Worm (Caenorhabditis elegans) whole organism, early embryonic: Measurements from ENCODE around the gene natc-1.

Experiments used
- F13C5.2 ChIP-seq: sonication (generic microtip); optimal IDR thresholded peaks from 2 replicates; lab custom pipeline; 2017; ENCODE audit warnings: mild to moderate bottlenecking, missing genetic modification characterization, inconsistent platforms, missing compliant biosample characterization
- aly-1 ChIP-seq: sonication (generic microtip); optimal IDR thresholded peaks from 2 replicates; lab custom pipeline; 2016; ENCODE audit warnings: missing genetic modification characterization, missing compliant biosample characterization
- ama-1 ChIP-seq: fragments of 150-350 bp; optimal IDR thresholded peaks from 2 replicates; lab custom pipeline; 2014
- ceh-13 ChIP-seq: fragments of 200-800 bp; sonication (Bioruptor generic); optimal IDR thresholded peaks from 2 replicates; lab custom pipeline; 2018; ENCODE audit warnings: mild to moderate bottlenecking, missing genetic modification characterization, missing compliant biosample characterization
- hmbx-1 ChIP-seq: sonication (generic microtip); optimal IDR thresholded peaks from 2 replicates; lab custom pipeline; 2016; ENCODE audit warnings: mild to moderate bottlenecking, missing genetic modification characterization, missing compliant biosample characterization
- hmg-4 ChIP-seq: fragments of 200-800 bp; sonication (Bioruptor generic); optimal IDR thresholded peaks from 2 replicates; lab custom pipeline; 2018; ENCODE audit warnings: mild to moderate bottlenecking, missing genetic modification characterization, missing compliant biosample characterization
- hnd-1 ChIP-seq: sonication (generic microtip); optimal IDR thresholded peaks from 2 replicates; lab custom pipeline; 2016; ENCODE audit warnings: missing genetic modification characterization, missing compliant biosample characterization
- sea-1 ChIP-seq: fragments of 200-800 bp; sonication (Bioruptor generic); conservative IDR thresholded peaks from 2 replicates; pipeline ENCODE4 v1.3.6; 2022; ENCODE audit warnings: missing genetic modification characterization, missing compliant biosample characterization
- tbx-11 ChIP-seq: fragments of 200-800 bp; sonication (Bioruptor generic); IDR thresholded peaks from 2 replicates; pipeline ENCODE4 v1.3.6; 2022; ENCODE audit warnings: missing genetic modification characterization, missing compliant biosample characterization
- tbx-37 ChIP-seq: fragments of 200-800 bp; sonication (Bioruptor generic); conservative IDR thresholded peaks from 2 replicates; pipeline ENCODE4 v1.3.6; 2022; ENCODE audit warnings: missing genetic modification reagents, missing genetic modification characterization, missing compliant biosample characterization
- tra-4 ChIP-seq: sonication (generic microtip); optimal IDR thresholded peaks from 2 replicates; lab custom pipeline; 2017; ENCODE audit warnings: missing genetic modification characterization, missing compliant biosample characterization

DNA sequence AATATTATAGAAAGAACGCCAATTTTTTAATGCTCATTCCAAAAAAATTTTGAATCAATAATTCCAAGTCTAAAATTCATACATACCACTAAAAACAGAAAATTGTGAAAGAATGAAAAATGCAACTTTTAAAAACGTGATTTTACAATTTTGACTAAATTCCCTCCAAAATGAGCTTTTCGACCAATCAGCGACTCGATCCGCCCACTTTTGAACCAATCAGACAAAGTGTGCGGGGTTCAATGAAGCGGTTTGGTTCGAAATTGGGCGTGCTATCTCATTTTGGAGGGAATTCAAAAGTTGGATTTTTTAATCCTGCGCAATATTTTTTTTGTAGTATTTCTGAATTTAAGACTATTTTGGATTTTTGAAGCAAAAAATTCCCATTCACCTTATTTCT, 44.9 kb upstream of the natc-1 start:
- no peak for TF ChIP-seq hmg-4 (GFP tag; lab: Kevin White, UChicago)
- TF ChIP-seq ceh-13 (GFP tag; lab: Kevin White, UChicago), result no peak
- no peak for TF ChIP-seq tbx-37 (GFP tag; lab: Robert Waterston, UW)
- TF ChIP-seq sea-1, result no peak
- no peak for TF ChIP-seq ama-1 (lab: Kevin White, UChicago)
- TF ChIP-seq hmbx-1, result no peak
- no peak for TF ChIP-seq hnd-1 (tag; lab: Kevin White, UChicago)
- no peak for TF ChIP-seq tbx-11 (GFP tag; lab: Robert Waterston, UW)
- TF ChIP-seq aly-1, result no peak
- TF ChIP-seq tra-4 (tag; lab: Kevin White, UChicago), result no peak
- TF ChIP-seq F13C5.2, result no peak
